Fruit fly (Drosophila melanogaster) Kc167 (cell line): Measurements from ENCODE around the gene alphaKap4.

Experiments
- Sin3A ChIP-seq: fragments of >200 bp; optimal IDR thresholded peaks from 2 replicates; lab custom pipeline; 2018; ENCODE audit warnings: missing external identifiers
- h ChIP-seq: fragments of >200 bp; optimal IDR thresholded peaks from 3 replicates; lab custom pipeline; 2018; ENCODE audit warnings: missing external identifiers
- insv ChIP-seq: fragments of >200 bp; optimal IDR thresholded peaks from 3 replicates; lab custom pipeline; 2018; ENCODE audit warnings: missing external identifiers
- psq ChIP-seq: fragments of >200 bp; optimal IDR thresholded peaks from 2 replicates; lab custom pipeline; 2017; ENCODE audit warnings: missing external identifiers
- ttk ChIP-seq: sonication (Bioruptor generic); optimal IDR thresholded peaks from 2 replicates; lab custom pipeline; 2017; ENCODE audit warnings: missing external identifiers

- no peak for TF ChIP-seq insv (lab: Kevin White, UChicago)
- no peak for TF ChIP-seq Sin3A (lab: Kevin White, UChicago)
- no peak for TF ChIP-seq psq (lab: Kevin White, UChicago)
- TF ChIP-seq h (lab: Kevin White, UChicago): no peak
- no peak for TF ChIP-seq ttk (lab: Kevin White, UChicago)
These were observed 39.4 kb downstream of the alphaKap4 start for dm6 chr3L:5971440-5971839.
